Fruit fly (Drosophila melanogaster) whole organism, embryonic: ENCODE results near the gene CG42827.

ENCODE experiments used
- ATbp ChIP-seq: fragments of 200-800 bp; sonication (Bioruptor generic); optimal IDR thresholded peaks from 2 replicates; lab custom pipeline; 2017; ENCODE audit warnings: missing biosample characterization, mild to moderate bottlenecking, missing genetic modification characterization, missing genetic modification reagents
- Blimp-1 ChIP-seq: fragments of 200-800 bp; sonication (Bioruptor generic); optimal IDR thresholded peaks from 3 replicates; lab custom pipeline; 2018; ENCODE audit warnings: missing biosample characterization, missing genetic modification characterization, mild to moderate bottlenecking, moderate library complexity, missing genetic modification reagents
- CG12104 ChIP-seq: fragments of 200-800 bp; sonication (Bioruptor generic); optimal IDR thresholded peaks from 3 replicates; lab custom pipeline; 2016; ENCODE audit warnings: missing biosample characterization, missing genetic modification characterization
- CG1233 ChIP-seq: fragments of 200-800 bp; sonication (Bioruptor generic); optimal IDR thresholded peaks from 4 replicates; lab custom pipeline; 2018; ENCODE audit warnings: missing biosample characterization, mild to moderate bottlenecking, missing genetic modification characterization
- CG13894 ChIP-seq: fragments of 200-800 bp; sonication (Bioruptor generic); optimal IDR thresholded peaks from 3 replicates; lab custom pipeline; 2018; ENCODE audit warnings: missing biosample characterization, mild to moderate bottlenecking, missing genetic modification characterization, moderate library complexity
- CG15514 ChIP-seq: fragments of 200-800 bp; sonication (Bioruptor generic); optimal IDR thresholded peaks from 3 replicates; lab custom pipeline; 2017; ENCODE audit warnings: missing biosample characterization, missing genetic modification characterization, mild to moderate bottlenecking, moderate library complexity, missing genetic modification reagents
- CG16813 ChIP-seq: fragments of 200-800 bp; sonication (Bioruptor generic); IDR thresholded peaks from 3 replicates; pipeline ENCODE4 v1.3.6; 2022; ENCODE audit warnings: missing biosample characterization, missing genetic modification characterization; ENCODE audit not compliant: partially characterized antibody
- CG2202 ChIP-seq: fragments of 200-800 bp; sonication (Bioruptor generic); optimal IDR thresholded peaks from 2 replicates; lab custom pipeline; 2018; ENCODE audit warnings: missing biosample characterization, mild to moderate bottlenecking, missing genetic modification characterization
- CG32532 ChIP-seq: fragments of 200-800 bp; sonication (Bioruptor generic); IDR thresholded peaks from 2 replicates; pipeline ENCODE4 v1.3.6; 2022; ENCODE audit warnings: missing biosample characterization, missing genetic modification characterization
- CG3407 ChIP-seq: fragments of 200-800 bp; sonication (Bioruptor generic); optimal IDR thresholded peaks from 2 replicates; lab custom pipeline; 2018; ENCODE audit warnings: missing biosample characterization, mild to moderate bottlenecking, missing genetic modification characterization
- CG4282 ChIP-seq: fragments of 200-800 bp; sonication (Bioruptor generic); optimal IDR thresholded peaks from 2 replicates; lab custom pipeline; 2016; ENCODE audit warnings: missing biosample characterization, missing genetic modification characterization
- CG4404 ChIP-seq: fragments of 200-800 bp; sonication (Bioruptor generic); IDR thresholded peaks from 2 replicates; pipeline ENCODE4 v1.3.6; 2022; ENCODE audit warnings: missing biosample characterization, missing genetic modification characterization
- CG4424 ChIP-seq: fragments of 200-800 bp; sonication (Bioruptor generic); optimal IDR thresholded peaks from 3 replicates; lab custom pipeline; 2016; ENCODE audit warnings: missing biosample characterization, missing genetic modification characterization
- CG4707 ChIP-seq: fragments of 200-800 bp; sonication (Bioruptor generic); optimal IDR thresholded peaks from 2 replicates; lab custom pipeline; 2018; ENCODE audit warnings: missing biosample characterization, mild to moderate bottlenecking, missing genetic modification characterization, moderate library complexity
- CG6175 ChIP-seq: fragments of 200-800 bp; sonication (Bioruptor generic); IDR thresholded peaks from 3 replicates; pipeline ENCODE4 v1.3.6; 2022; ENCODE audit warnings: missing biosample characterization, missing genetic modification characterization
- CG6813 ChIP-seq: fragments of 200-800 bp; sonication (Bioruptor generic); optimal IDR thresholded peaks from 2 replicates; lab custom pipeline; 2017; ENCODE audit warnings: missing biosample characterization, missing genetic modification characterization, mild to moderate bottlenecking, moderate library complexity, missing genetic modification reagents
- CG7987 ChIP-seq: fragments of 200-800 bp; sonication (Bioruptor generic); optimal IDR thresholded peaks from 2 replicates; lab custom pipeline; 2018; ENCODE audit warnings: missing biosample characterization, mild to moderate bottlenecking, missing genetic modification characterization, moderate library complexity
- CG8478 ChIP-seq: fragments of >200 bp; optimal IDR thresholded peaks from 2 replicates; lab custom pipeline; 2018
- CG8924 ChIP-seq: fragments of 200-800 bp; optimal IDR thresholded peaks from 3 replicates; lab custom pipeline; 2019; ENCODE audit warnings: missing biosample characterization, mild to moderate bottlenecking, missing genetic modification characterization, moderate library complexity
- CG8944 ChIP-seq: fragments of 200-800 bp; sonication (Bioruptor generic); optimal IDR thresholded peaks from 3 replicates; lab custom pipeline; 2016; ENCODE audit warnings: missing biosample characterization, missing genetic modification characterization
- CoRest ChIP-seq: fragments of 200-800 bp; sonication (Bioruptor generic); optimal IDR thresholded peaks from 3 replicates; lab custom pipeline; 2018; ENCODE audit warnings: missing biosample characterization, mild to moderate bottlenecking, missing genetic modification characterization, moderate library complexity
- D19B ChIP-seq: fragments of 200-800 bp; sonication (Bioruptor generic); optimal IDR thresholded peaks from 2 replicates; lab custom pipeline; 2017; ENCODE audit warnings: missing biosample characterization, mild to moderate bottlenecking, missing genetic modification characterization
- Deaf1 ChIP-seq: fragments of 200-800 bp; optimal IDR thresholded peaks from 3 replicates; lab custom pipeline; 2019; ENCODE audit warnings: missing biosample characterization, mild to moderate bottlenecking, missing genetic modification characterization, moderate library complexity
- Dek ChIP-seq: fragments of 200-800 bp; sonication (Bioruptor generic); optimal IDR thresholded peaks from 3 replicates; lab custom pipeline; 2019; ENCODE audit warnings: missing biosample characterization, mild to moderate bottlenecking, missing genetic modification characterization, moderate library complexity
- Dref ChIP-seq: fragments of 200-800 bp; sonication (Bioruptor generic); IDR thresholded peaks from 2 replicates; pipeline ENCODE4 v1.3.6; 2022; ENCODE audit warnings: missing biosample characterization, missing genetic modification characterization
- Ets97D ChIP-seq: fragments of 200-800 bp; sonication (Bioruptor generic); optimal IDR thresholded peaks from 3 replicates; lab custom pipeline; 2016; ENCODE audit warnings: missing biosample characterization, missing genetic modification characterization
- H15 ChIP-seq: fragments of 200-800 bp; sonication (Bioruptor generic); IDR thresholded peaks from 3 replicates; pipeline ENCODE4 v1.3.6; 2022; ENCODE audit warnings: missing biosample characterization, missing genetic modification characterization
- H2.0 ChIP-seq: fragments of 200-800 bp; sonication (Bioruptor generic); IDR thresholded peaks from 2 replicates; pipeline ENCODE4 v1.3.6; 2022; ENCODE audit warnings: missing biosample characterization, missing genetic modification characterization
- Hr51 ChIP-seq, 2 experiments: fragments of 200-800 bp; sonication (Bioruptor generic); optimal IDR thresholded peaks; 2 replicates in 1 of 2; 3 replicates in 1 of 2; lab custom pipeline; 2016 to 2018; ENCODE audit warnings: missing biosample characterization in 2 of 2, missing genetic modification characterization in 2 of 2, mild to moderate bottlenecking in 1 of 2, moderate library complexity in 1 of 2
- NC2β ChIP-seq: fragments of 200-800 bp; sonication (Bioruptor generic); optimal IDR thresholded peaks from 2 replicates; lab custom pipeline; 2016; ENCODE audit warnings: missing biosample characterization, missing genetic modification characterization
- NFAT ChIP-seq: fragments of 200-800 bp; sonication (Bioruptor generic); IDR thresholded peaks from 2 replicates; pipeline ENCODE4 v1.3.6; 2022; ENCODE audit warnings: missing biosample characterization, missing genetic modification characterization
- Nf-YA ChIP-seq: fragments of 200-800 bp; sonication (Bioruptor generic); IDR thresholded peaks from 2 replicates; pipeline ENCODE4 v1.3.6; 2022; ENCODE audit warnings: missing biosample characterization, missing genetic modification characterization
- Side ChIP-seq: fragments of 200-800 bp; sonication (Bioruptor generic); optimal IDR thresholded peaks from 2 replicates; lab custom pipeline; 2016; ENCODE audit warnings: missing biosample characterization, missing genetic modification characterization
- Sry-β ChIP-seq: fragments of 200-800 bp; sonication (Bioruptor generic); optimal IDR thresholded peaks from 2 replicates; lab custom pipeline; 2018; ENCODE audit warnings: missing biosample characterization, mild to moderate bottlenecking, missing genetic modification characterization, moderate library complexity
- Ssrp ChIP-seq: fragments of 200-800 bp; sonication (Bioruptor generic); optimal IDR thresholded peaks from 2 replicates; lab custom pipeline; 2018; ENCODE audit warnings: missing biosample characterization, mild to moderate bottlenecking, missing genetic modification characterization, moderate library complexity
- Stat92E ChIP-seq, 3 experiments: fragments of >200 bp in 2 of 3; fragments of 200-800 bp in 1 of 3; sonication (Bioruptor generic) in 1 of 3; optimal IDR thresholded peaks; 2 replicates each; lab custom pipeline; 2017 to 2019; ENCODE audit warnings: missing biosample characterization in 3 of 3, missing genetic modification characterization in 3 of 3, mild to moderate bottlenecking in 1 of 3, moderate library complexity in 1 of 3
- ash1 ChIP-seq: fragments of 200-800 bp; sonication (Bioruptor generic); optimal IDR thresholded peaks from 2 replicates; lab custom pipeline; 2018; ENCODE audit warnings: missing biosample characterization, mild to moderate bottlenecking, missing genetic modification characterization
- ato ChIP-seq: fragments of 200-800 bp; sonication (Bioruptor generic); IDR thresholded peaks from 2 replicates; pipeline ENCODE4 v1.3.6; 2022; ENCODE audit warnings: missing biosample characterization, missing genetic modification characterization; ENCODE audit not compliant: partially characterized antibody
- bigmax ChIP-seq: fragments of 200-800 bp; sonication (Bioruptor generic); optimal IDR thresholded peaks from 2 replicates; lab custom pipeline; 2018; ENCODE audit warnings: missing biosample characterization, mild to moderate bottlenecking, missing genetic modification characterization
- croc ChIP-seq: fragments of 200-800 bp; sonication (Bioruptor generic); conservative IDR thresholded peaks from 3 replicates; pipeline ENCODE4 v1.3.6; 2022; ENCODE audit warnings: missing biosample characterization, missing genetic modification characterization
- crol ChIP-seq: fragments of 200-800 bp; sonication (Bioruptor generic); IDR thresholded peaks from 2 replicates; pipeline ENCODE4 v1.3.6; 2022; ENCODE audit warnings: missing biosample characterization, missing genetic modification characterization
- dimm ChIP-seq: fragments of 200-800 bp; sonication (Bioruptor generic); IDR thresholded peaks from 2 replicates; pipeline ENCODE4 v1.3.6; 2022; ENCODE audit warnings: missing biosample characterization, missing genetic modification characterization
- disco-r ChIP-seq: fragments of 200-800 bp; sonication (Bioruptor generic); optimal IDR thresholded peaks from 2 replicates; lab custom pipeline; 2016; ENCODE audit warnings: missing biosample characterization, missing genetic modification characterization
- fru ChIP-seq: fragments of >200 bp; optimal IDR thresholded peaks from 2 replicates; lab custom pipeline; 2017
- gro ChIP-seq: fragments of 200-800 bp; sonication (Bioruptor generic); optimal IDR thresholded peaks from 2 replicates; lab custom pipeline; 2016; ENCODE audit warnings: missing biosample characterization, missing genetic modification characterization
- gsb ChIP-seq: fragments of 200-800 bp; sonication (Bioruptor generic); IDR thresholded peaks from 2 replicates; pipeline ENCODE4 v1.3.6; 2022; ENCODE audit warnings: missing biosample characterization, missing genetic modification characterization
- nau ChIP-seq: fragments of 200-800 bp; sonication (Bioruptor generic); optimal IDR thresholded peaks from 3 replicates; lab custom pipeline; 2017; ENCODE audit warnings: missing biosample characterization, mild to moderate bottlenecking, missing genetic modification characterization, missing genetic modification reagents
- p53 ChIP-seq: fragments of 200-800 bp; sonication (Bioruptor generic); optimal IDR thresholded peaks from 2 replicates; lab custom pipeline; 2016; ENCODE audit warnings: missing biosample characterization, missing genetic modification characterization
- psq ChIP-seq: fragments of 200-800 bp; sonication (Bioruptor generic); optimal IDR thresholded peaks from 2 replicates; lab custom pipeline; 2017; ENCODE audit warnings: missing biosample characterization, missing genetic modification characterization
- shn ChIP-seq: fragments of 200-800 bp; sonication (Bioruptor generic); optimal IDR thresholded peaks from 3 replicates; lab custom pipeline; 2016; ENCODE audit warnings: missing biosample characterization, missing genetic modification characterization
- trem ChIP-seq: fragments of 200-800 bp; optimal IDR thresholded peaks from 3 replicates; lab custom pipeline; 2019; ENCODE audit warnings: missing biosample characterization, mild to moderate bottlenecking, missing genetic modification characterization, moderate library complexity

CG42827 gene

dm6 chr3R:23331280-23331679 is 41.4 kb upstream of the CG42827 start (continued):
- TF ChIP-seq CG8924 (tag; lab: Kevin White, UChicago) (peak; percentile 25), CoRest (tag; lab: Kevin White, UChicago) (peak; percentile 13), shn (GFP tag; lab: Kevin White, UChicago) (peak; percentile 47), Nf-YA (GFP tag; lab: Robert Waterston, UW) (no peak), disco-r (GFP tag; lab: Kevin White, UChicago) (no peak), Sry-β (GFP tag; lab: Kevin White, UChicago) (peak; percentile 32), fru (lab: Kevin White, UChicago) (no peak), CG4404 (GFP tag; lab: Robert Waterston, UW) (no peak), Hr51 (GFP tag; optimal IDR thresholded peaks at IDR 0.05; lab: Kevin White, UChicago) (peak in 1 of 2 experiments; percentile 56), Dek (tag; lab: Kevin White, UChicago) (no peak), Blimp-1 (GFP tag; lab: Kevin White, UChicago) (peak; percentile 58), bigmax (no peak), CG4424 (GFP tag; lab: Kevin White, UChicago) (peak; percentile 75), ash1 (GFP tag; lab: Kevin White, UChicago) (no peak), croc (no peak), Deaf1 (peak; percentile 14), CG7987 (GFP tag; lab: Kevin White, UChicago) (peak; percentile 86), CG32532 (peak; percentile 48; the same call in 1 of the 2 replicates), CG3407 (GFP tag; lab: Kevin White, UChicago) (no peak), CG13894 (tag; lab: Kevin White, UChicago) (no peak), CG8944 (no peak), dimm (GFP tag; lab: Robert Waterston, UW) (no peak), Side (GFP tag; lab: Kevin White, UChicago) (peak; percentile 19), Stat92E (GFP tag; optimal IDR thresholded peaks at IDR 0.05; lab: Kevin White, UChicago) (no peak), CG6813 (GFP tag; lab: Kevin White, UChicago) (peak; percentile 64), ato (GFP tag; lab: Robert Waterston, UW) (no peak), CG1233 (GFP tag; lab: Kevin White, UChicago) (peak; percentile 68), nau (GFP tag; lab: Kevin White, UChicago) (no peak), CG4707 (GFP tag; lab: Kevin White, UChicago) (peak; percentile 73), H15 (0 out of 3 replicates have a peak, but pooled peaks have one; percentile 38), CG2202 (tag; lab: Kevin White, UChicago) (peak; percentile 44), CG4282 (GFP tag; lab: Kevin White, UChicago) (no peak), CG15514 (GFP tag; lab: Kevin White, UChicago) (peak; percentile 58), NFAT (GFP tag; lab: Robert Waterston, UW) (peak; percentile 17; the same call in 1 of the 2 replicates), CG8478 (lab: Kevin White, UChicago) (no peak), psq (GFP tag; lab: Kevin White, UChicago) (no peak), ATbp (GFP tag; lab: Kevin White, UChicago) (peak; percentile 21), p53 (no peak), CG12104 (GFP tag; lab: Kevin White, UChicago) (peak; percentile 79), gsb (GFP tag; lab: Robert Waterston, UW) (no peak; the same call in 1 of the 2 replicates), trem (tag; lab: Kevin White, UChicago) (peak; percentile 54), CG6175 (GFP tag; lab: Robert Waterston, UW) (no peak), Dref (GFP tag; lab: Robert Waterston, UW) (no peak), Ssrp (tag; lab: Kevin White, UChicago) (no peak), D19B (GFP tag; lab: Kevin White, UChicago) (no peak), crol (no peak), Ets97D (GFP tag; lab: Kevin White, UChicago) (no peak), NC2β (GFP tag; lab: Kevin White, UChicago) (peak; percentile 32), H2.0 (GFP tag; lab: Robert Waterston, UW) (no peak), CG16813 (GFP tag; lab: Robert Waterston, UW) (peak; percentile 9; the same call in 1 of the 3 replicates), gro (GFP tag; lab: Kevin White, UChicago) (no peak)
